Worm (Caenorhabditis elegans) whole organism, L1 larva: ENCODE data around the gene T22F3.10.
"Not testable (repeated sequence)": the region's sequence is repeated elsewhere in the genome, so short reads cannot be mapped to it uniquely, and the experiment has no call there.

Experiments
- C34B4.2 ChIP-seq: sonication (generic microtip); optimal IDR thresholded peaks from 2 replicates; lab custom pipeline; 2017; ENCODE audit warnings: mild to moderate bottlenecking, missing genetic modification characterization, missing compliant biosample characterization
- F16B12.6 ChIP-seq: fragments of 150-350 bp; optimal IDR thresholded peaks from 2 replicates; lab custom pipeline; 2014; ENCODE audit warnings: missing biosample characterization, missing genetic modification characterization
- aha-1 ChIP-seq: fragments of 150-350 bp; optimal IDR thresholded peaks from 2 replicates; lab custom pipeline; 2014; ENCODE audit warnings: missing biosample characterization, missing genetic modification characterization
- ama-1 ChIP-seq: fragments of 150-350 bp; optimal IDR thresholded peaks from 2 replicates; lab custom pipeline; 2014
- ces-1 ChIP-seq: fragments of 150-350 bp; optimal IDR thresholded peaks from 2 replicates; lab custom pipeline; 2014; ENCODE audit warnings: missing biosample characterization, missing genetic modification reagents, missing genetic modification characterization
- dpl-1 ChIP-seq, 3 experiments: fragments of 150-350 bp in 2 of 3; sonication (generic microtip) in 1 of 3; optimal IDR thresholded peaks; 2 replicates each; lab custom pipeline; 2014 to 2017; ENCODE audit warnings: missing biosample characterization in 3 of 3, missing genetic modification characterization in 3 of 3, missing genetic modification reagents in 3 of 3
- dsc-1 ChIP-seq: sonication (generic microtip); optimal IDR thresholded peaks from 2 replicates; lab custom pipeline; 2016; ENCODE audit warnings: mild to moderate bottlenecking, missing genetic modification characterization, missing compliant biosample characterization
- efl-1 ChIP-seq, 4 experiments: fragments of 150-350 bp; optimal IDR thresholded peaks in 3 of 4; peaks in 1 of 4; 1 replicate in 1 of 4; 2 replicates in 3 of 4; lab custom pipeline; 2014; ENCODE audit warnings: missing biosample characterization in 2 of 4, missing genetic modification characterization in 2 of 4, missing genetic modification reagents in 2 of 4
- egl-13 ChIP-seq: sonication (generic microtip); optimal IDR thresholded peaks from 2 replicates; lab custom pipeline; 2016; ENCODE audit warnings: missing genotype, missing genetic modification reagents, missing genetic modification characterization, missing compliant biosample characterization
- egl-27 ChIP-seq, 2 experiments: fragments of 150-350 bp in 1 of 2; sonication (generic microtip); optimal IDR thresholded peaks; 3 replicates each; lab custom pipeline; 2017 to 2018; ENCODE audit warnings: missing biosample characterization in 2 of 2, missing genetic modification characterization in 2 of 2, missing genetic modification reagents in 2 of 2
- fkh-10 ChIP-seq: sonication (generic microtip); optimal IDR thresholded peaks from 2 replicates; lab custom pipeline; 2017; ENCODE audit warnings: missing biosample characterization, missing genetic modification reagents, missing genetic modification characterization
- fkh-8 ChIP-seq: sonication (generic microtip); optimal IDR thresholded peaks from 2 replicates; lab custom pipeline; 2016; ENCODE audit warnings: mild to moderate bottlenecking, missing genetic modification characterization, missing compliant biosample characterization
- grh-1 ChIP-seq: fragments of 200-800 bp; sonication (Bioruptor generic); IDR thresholded peaks from 2 replicates; pipeline ENCODE4 v1.3.6; 2022; ENCODE audit warnings: missing genetic modification reagents, missing genetic modification characterization, missing compliant biosample characterization
- hlh-4 ChIP-seq: sonication (generic microtip); optimal IDR thresholded peaks from 2 replicates; lab custom pipeline; 2016; ENCODE audit warnings: mild to moderate bottlenecking, missing genetic modification characterization, missing compliant biosample characterization
- jun-1 ChIP-seq: fragments of 150-350 bp; optimal IDR thresholded peaks from 2 replicates; lab custom pipeline; 2014; ENCODE audit warnings: missing biosample characterization, missing genetic modification reagents, missing genetic modification characterization
- lin-13 ChIP-seq: fragments of 150-350 bp; optimal IDR thresholded peaks from 2 replicates; lab custom pipeline; 2014; ENCODE audit warnings: missing biosample characterization, missing genetic modification reagents, missing genetic modification characterization
- lin-15B ChIP-seq: fragments of 150-350 bp; sonication (generic microtip); optimal IDR thresholded peaks from 3 replicates; lab custom pipeline; 2014; ENCODE audit warnings: missing biosample characterization, missing genetic modification characterization
- lin-35 ChIP-seq, 2 experiments: fragments of 150-350 bp; optimal IDR thresholded peaks; 2 replicates each; lab custom pipeline; 2014; ENCODE audit warnings: missing biosample characterization in 2 of 2, missing genetic modification characterization in 2 of 2, missing genetic modification reagents in 2 of 2
- lsy-2 ChIP-seq, 2 experiments: fragments of 150-350 bp; optimal IDR thresholded peaks; 2 replicates each; lab custom pipeline; 2014; ENCODE audit warnings: missing biosample characterization in 2 of 2, missing genetic modification characterization in 2 of 2
- mab-9 ChIP-seq: fragments of 200-800 bp; sonication (Bioruptor generic); IDR thresholded peaks from 2 replicates; pipeline ENCODE4 v1.3.6; 2022; ENCODE audit warnings: missing genetic modification reagents, missing genetic modification characterization, missing compliant biosample characterization
- mdl-1 ChIP-seq, 2 experiments: fragments of 150-350 bp; optimal IDR thresholded peaks; 2 replicates each; lab custom pipeline; 2014 to 2017; ENCODE audit warnings: missing biosample characterization in 2 of 2, missing genetic modification characterization in 2 of 2, inconsistent platforms in 1 of 2
- mef-2 ChIP-seq: fragments of 150-350 bp; optimal IDR thresholded peaks from 2 replicates; lab custom pipeline; 2014; ENCODE audit warnings: missing biosample characterization, missing genetic modification characterization
- nhr-20 ChIP-seq: sonication (generic microtip); optimal IDR thresholded peaks from 2 replicates; lab custom pipeline; 2016; ENCODE audit warnings: mild to moderate bottlenecking, missing genetic modification characterization, missing compliant biosample characterization
- nhr-237 ChIP-seq: fragments of 150-350 bp; optimal IDR thresholded peaks from 2 replicates; lab custom pipeline; 2014; ENCODE audit warnings: missing biosample characterization, missing genetic modification characterization
- nhr-28 ChIP-seq: fragments of 150-350 bp; optimal IDR thresholded peaks from 2 replicates; lab custom pipeline; 2014; ENCODE audit warnings: missing biosample characterization, missing genetic modification characterization
- nhr-84 ChIP-seq: sonication (generic microtip); optimal IDR thresholded peaks from 2 replicates; lab custom pipeline; 2017; ENCODE audit warnings: missing biosample characterization, missing genetic modification characterization
- nhr-85 ChIP-seq: sonication (generic microtip); peaks from one replicate; lab custom pipeline; 2016; ENCODE audit warnings: missing genetic modification characterization, inconsistent platforms, missing compliant biosample characterization
- nhr-90 ChIP-seq: sonication (generic microtip); optimal IDR thresholded peaks from 2 replicates; lab custom pipeline; 2016; ENCODE audit warnings: mild to moderate bottlenecking, missing genetic modification characterization, missing compliant biosample characterization; ENCODE audit not compliant: poor library complexity
- pax-3 ChIP-seq: fragments of 200-800 bp; sonication (Bioruptor generic); optimal IDR thresholded peaks from 2 replicates; lab custom pipeline; 2018; ENCODE audit warnings: mild to moderate bottlenecking, missing genetic modification characterization, moderate library complexity, missing compliant biosample characterization
- rnt-1 ChIP-seq: sonication (generic microtip); optimal IDR thresholded peaks from 2 replicates; lab custom pipeline; 2016; ENCODE audit warnings: mild to moderate bottlenecking, missing genetic modification characterization, moderate library complexity, missing compliant biosample characterization
- skn-1 ChIP-seq: fragments of 150-350 bp; optimal IDR thresholded peaks from 2 replicates; lab custom pipeline; 2014; ENCODE audit warnings: missing biosample characterization, missing genetic modification characterization
- snu-23 ChIP-seq: sonication (generic microtip); optimal IDR thresholded peaks from 2 replicates; lab custom pipeline; 2016; ENCODE audit warnings: missing genetic modification characterization, missing compliant biosample characterization
- sptf-1 ChIP-seq: fragments of 150-350 bp; optimal IDR thresholded peaks from 2 replicates; lab custom pipeline; 2014; ENCODE audit warnings: missing biosample characterization, missing genetic modification characterization
- unc-130 ChIP-seq: fragments of 150-350 bp; optimal IDR thresholded peaks from 2 replicates; lab custom pipeline; 2017; ENCODE audit warnings: missing biosample characterization, missing genetic modification characterization, inconsistent platforms
- unc-86 ChIP-seq: sonication (generic microtip); optimal IDR thresholded peaks from 2 replicates; lab custom pipeline; 2016; ENCODE audit warnings: missing genetic modification characterization, missing compliant biosample characterization
- zag-1 ChIP-seq: fragments of 150-350 bp; optimal IDR thresholded peaks from 2 replicates; lab custom pipeline; 2014; ENCODE audit warnings: missing biosample characterization, missing genetic modification characterization

Gene T22F3.10

DNA sequence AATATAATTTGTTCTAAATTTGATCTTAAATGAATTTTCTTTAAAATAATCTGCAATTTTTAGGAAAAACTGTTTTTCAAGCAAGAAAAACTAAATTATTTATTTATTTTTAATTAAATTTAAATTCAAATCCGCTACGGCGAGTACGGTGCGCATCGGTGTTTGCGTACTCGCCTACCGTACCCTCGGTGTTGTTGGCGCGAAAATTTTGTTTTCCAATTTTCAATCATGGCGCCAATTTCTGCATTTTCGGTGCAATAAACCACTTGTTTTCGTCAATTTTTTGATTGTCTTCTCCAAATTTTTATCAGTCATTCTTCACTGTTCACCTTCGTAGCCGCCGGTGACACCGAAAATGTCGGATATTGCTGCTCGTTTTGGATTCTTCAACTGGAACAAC is 32.7 kb downstream of the T22F3.10 start, which contains the start of gene pygl-1:
Gene pygl-1, plus strand, starts transcription at position 211 of the 400 bp plus-strand sequence.
- no peak for TF ChIP-seq nhr-237 (tag; lab: Kevin White, UChicago)
- no peak for TF ChIP-seq pax-3 (tag; lab: Kevin White, UChicago)
- no peak for TF ChIP-seq aha-1 (tag; lab: Kevin White, UChicago)
- no peak for TF ChIP-seq skn-1
- no peak for TF ChIP-seq nhr-20 (tag; lab: Kevin White, UChicago)
- no peak for TF ChIP-seq nhr-84 (tag; lab: Kevin White, UChicago)
- no peak for TF ChIP-seq nhr-28 (tag; lab: Kevin White, UChicago)
- no peak for TF ChIP-seq nhr-85 (tag; lab: Kevin White, UChicago)
- no peak for TF ChIP-seq zag-1
- TF ChIP-seq lsy-2 (tag; optimal IDR thresholded peaks at IDR 0.05; lab: Kevin White, UChicago) = peak; percentile 64 to 92
- no peak for TF ChIP-seq rnt-1 (tag; lab: Kevin White, UChicago)
- TF ChIP-seq fkh-10 = no peak
- no peak for TF ChIP-seq jun-1
- TF ChIP-seq dpl-1 (GFP tag; optimal IDR thresholded peaks at IDR 0.05; lab: Kevin White, UChicago) = peak in 2 of 3 experiments; percentile 24 to 70
- TF ChIP-seq sptf-1 = no peak
- TF ChIP-seq ama-1 (lab: Kevin White, UChicago) = no peak
- TF ChIP-seq egl-27 (tag; optimal IDR thresholded peaks at IDR 0.05; lab: Kevin White, UChicago) = no peak
- TF ChIP-seq mab-9 (GFP tag; lab: Robert Waterston, UW) = no peak
- TF ChIP-seq lin-15B (tag; lab: Kevin White, UChicago) = no peak
- no peak for TF ChIP-seq ces-1 (GFP tag; lab: Kevin White, UChicago)
- peak; percentile 32 for TF ChIP-seq F16B12.6 (tag; lab: Kevin White, UChicago)
- TF ChIP-seq lin-13 (GFP tag; lab: Kevin White, UChicago) = no peak
- TF ChIP-seq snu-23 = no peak
- TF ChIP-seq efl-1 (optimal IDR thresholded peaks at IDR 0.05; lab: Kevin White, UChicago) = peak; percentile 46 to 73
- TF ChIP-seq efl-1 (GFP tag; optimal IDR thresholded peaks at IDR 0.05 in 1 of 2; lab: Kevin White, UChicago) = peak; percentile 64 to 90
- TF ChIP-seq unc-86 (tag; lab: Kevin White, UChicago) = no peak
- peak; percentile 6 to 54 for TF ChIP-seq lin-35 (GFP tag; optimal IDR thresholded peaks at IDR 0.05; lab: Kevin White, UChicago)
- TF ChIP-seq unc-130 (tag; lab: Kevin White, UChicago) = no peak
- TF ChIP-seq, all 84 proteins: peak for 5

DNA sequence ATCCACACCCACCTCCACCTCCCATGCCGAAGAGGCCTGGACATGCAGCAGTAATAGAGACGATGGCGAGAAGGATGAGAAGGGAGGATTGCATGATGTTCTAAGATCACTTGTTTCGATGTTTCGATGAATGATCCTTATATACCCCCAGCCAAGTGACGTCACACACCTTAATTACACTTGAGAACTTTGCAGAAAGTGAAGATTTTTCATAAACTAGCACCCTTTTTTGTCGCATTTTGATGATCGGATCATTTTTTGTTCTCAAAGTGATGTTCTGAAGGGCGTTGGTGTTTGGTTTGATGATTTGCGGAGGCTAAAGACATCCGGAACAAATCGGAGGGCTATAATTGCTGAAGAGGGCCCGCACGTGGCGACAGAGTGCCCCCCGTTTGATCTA is 35.8 kb downstream of the T22F3.10 start, which contains the start of gene grl-27:
Gene grl-27, minus strand, starts transcription at position 101 of the 400 bp plus-strand sequence.
- TF ChIP-seq nhr-90 (tag; lab: Kevin White, UChicago) (no peak), dsc-1 (tag; lab: Kevin White, UChicago) (no peak), grh-1 (GFP tag; lab: Robert Waterston, UW) (no peak), mef-2 (no peak), C34B4.2 (tag; lab: Kevin White, UChicago) (no peak), egl-13 (tag; lab: Kevin White, UChicago) (no peak), hlh-4 (no peak)

- TF ChIP-seq nhr-28 (tag; lab: Kevin White, UChicago); aha-1 (tag; lab: Kevin White, UChicago); fkh-8: not testable (repeated sequence)
Measured at ce11 chrV:3572408-3572807, 39.1 kb downstream of the T22F3.10 start, which contains the start of gene F40C5.1. Gene F40C5.1, plus strand, starts transcription at chrV:3572708.

ce11 chrV:3570695-3571094 is 40.9 kb downstream of the T22F3.10 start, which contains the start of gene F40C5.2:
Gene F40C5.2, plus strand, starts transcription at chrV:3570995.
- TF ChIP-seq mdl-1 (tag; optimal IDR thresholded peaks at IDR 0.05; lab: Kevin White, UChicago); nhr-20 (tag; lab: Kevin White, UChicago); nhr-84 (tag; lab: Kevin White, UChicago): not testable (repeated sequence)
